Worm (Caenorhabditis elegans) whole organism, L4/young adult: Measurements from ENCODE around the gene W09C2.8.

Source experiments
- W03F9.2 ChIP-seq: fragments of 150-350 bp; optimal IDR thresholded peaks from 2 replicates; lab custom pipeline; 2014; ENCODE audit warnings: missing biosample characterization, missing genetic modification characterization
- dao-5 ChIP-seq: sonication (generic microtip); optimal IDR thresholded peaks from 2 replicates; lab custom pipeline; 2016; ENCODE audit warnings: missing genotype, missing genetic modification characterization, moderate library complexity, missing compliant biosample characterization
- him-1 ChIP-seq: sonication (generic microtip); optimal IDR thresholded peaks from 2 replicates; lab custom pipeline; 2016; ENCODE audit warnings: missing genotype, missing genetic modification reagents, missing genetic modification characterization, missing compliant biosample characterization

W09C2.8 gene

ce11 chrIV:9584352-9584751, 39.8 kb downstream of the W09C2.8 start:
- TF ChIP-seq him-1 (tag; lab: Kevin White, UChicago) (no peak), dao-5 (tag; lab: Kevin White, UChicago) (no peak), W03F9.2 (tag; lab: Kevin White, UChicago) (no peak)

ce11 chrIV:9580021-9580420, 44.2 kb downstream of the W09C2.8 start, which contains the start of gene npr-2:
Gene npr-2, minus strand, starts transcription at chrIV:9580121.
- TF ChIP-seq W03F9.2 (tag; lab: Kevin White, UChicago) (no peak), him-1 (tag; lab: Kevin White, UChicago) (no peak), dao-5 (tag; lab: Kevin White, UChicago) (no peak)
